Worm (Caenorhabditis elegans) whole organism, L4/young adult: ENCODE measurements around the gene mom-2.

ENCODE experiments used
- dao-5 ChIP-seq: sonication (generic microtip); optimal IDR thresholded peaks from 2 replicates; lab custom pipeline; 2016; ENCODE audit warnings: missing genotype, missing genetic modification characterization, moderate library complexity, missing compliant biosample characterization
- him-1 ChIP-seq: sonication (generic microtip); optimal IDR thresholded peaks from 2 replicates; lab custom pipeline; 2016; ENCODE audit warnings: missing genotype, missing genetic modification reagents, missing genetic modification characterization, missing compliant biosample characterization

DNA sequence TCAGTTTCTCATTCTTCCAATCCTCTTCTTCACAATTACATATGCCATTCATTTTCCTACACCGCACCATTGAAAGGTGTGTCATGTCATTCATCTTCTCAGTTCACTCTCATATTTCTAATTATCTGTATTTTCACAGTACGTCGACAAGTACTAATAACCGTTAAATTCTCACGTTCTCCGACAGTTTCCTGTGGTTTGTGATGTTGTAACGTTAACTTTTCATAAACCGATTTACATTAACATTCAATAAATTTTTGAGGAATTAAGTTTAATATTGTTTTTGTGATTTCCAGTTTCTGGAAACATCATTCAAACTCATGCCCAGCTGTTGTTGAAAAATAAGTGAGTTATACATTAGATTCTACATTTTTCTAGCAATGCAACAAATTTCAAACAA is 21.4 kb upstream of the mom-2 start, which contains the start of gene tmd-2:
- no peak for TF ChIP-seq dao-5 (tag; lab: Kevin White, UChicago)
- no peak for TF ChIP-seq him-1 (tag; lab: Kevin White, UChicago)
